Worm (Caenorhabditis elegans): ENCODE data around the gene Y22D7AL.9.
A peak's percentile ranks its signal among the peaks of the same experiment; 100 is the strongest.

The Y22D7AL.9 gene

ce11 chrIII:1600670-1601194 lies 13.1 kb downstream of the Y22D7AL.9 start, which contains the start of gene sms-3 (continued):
- TF ChIP-seq nhr-76 (tag; optimal IDR thresholded peaks at IDR 0.05) (no peak), nhr-48 (tag; optimal IDR thresholded peaks at IDR 0.05) (peak; percentile 20), madf-9 (GFP tag; conservative IDR thresholded peaks at IDR 0.05) (peak; percentile 43; the same call in 1 of the 2 replicates), hmg-1.1 (GFP tag; IDR thresholded peaks at IDR 0.05) (0 out of 2 replicates have a peak, but pooled peaks have one; percentile 23), F10B5.3 (tag; optimal IDR thresholded peaks at IDR 0.05) (no peak), pqm-1 (tag; optimal IDR thresholded peaks at IDR 0.05) (no peak), gei-8 (GFP tag; optimal IDR thresholded peaks at IDR 0.05) (no peak), F49E8.2 (tag; optimal IDR thresholded peaks at IDR 0.05; ENCODE audit: borderline replicate concordance) (peak; percentile 30), ZK546.5 (tag; optimal IDR thresholded peaks at IDR 0.05) (no peak), ceh-32 (tag; optimal IDR thresholded peaks at IDR 0.05; ENCODE audit: poor library complexity) (no peak), attf-4 (tag; optimal IDR thresholded peaks at IDR 0.05) (no peak), nhr-6 (tag; optimal IDR thresholded peaks at IDR 0.05) (no peak), Y105C5A.15 (GFP tag; IDR thresholded peaks at IDR 0.05) (peak; percentile 79; the same call in 1 of the 2 replicates), php-3 (GFP tag; IDR thresholded peaks at IDR 0.05) (no peak), egl-27 (tag; optimal IDR thresholded peaks at IDR 0.05) (no peak), snpc-1.2 (GFP tag; IDR thresholded peaks at IDR 0.05) (peak; percentile 63), nhr-28 (tag; optimal IDR thresholded peaks at IDR 0.05) (no peak), mxl-3 (GFP tag; optimal IDR thresholded peaks at IDR 0.05) (no peak), lin-29 (GFP tag; IDR thresholded peaks at IDR 0.05) (no peak), T20F7.1 (GFP tag; optimal IDR thresholded peaks at IDR 0.05) (peak; percentile 9), fkh-10 (GFP tag; optimal IDR thresholded peaks at IDR 0.05) (no peak), spr-1 (tag; optimal IDR thresholded peaks at IDR 0.05) (peak; percentile 29), ceh-62 (tag; optimal IDR thresholded peaks at IDR 0.05) (no peak), unc-62 (GFP tag; optimal IDR thresholded peaks at IDR 0.05 in 1 of 2) (no peak), unc-62 (tag; optimal IDR thresholded peaks at IDR 0.05) (no peak)

ce11 chrIII:1598927-1599326 lies 14.9 kb downstream of the Y22D7AL.9 start:
- TF ChIP-seq snpc-1.2 (GFP tag; IDR thresholded peaks at IDR 0.05) (peak; percentile 46; the same call in 1 of the 2 replicates), mes-2 (tag; optimal IDR thresholded peaks at IDR 0.05; ENCODE audit: poor library complexity, severe bottlenecking) (peak; percentile 25), dmd-8 (GFP tag; IDR thresholded peaks at IDR 0.05) (peak; percentile 83; the same call in 1 of the 2 replicates), ZK546.5 (tag; optimal IDR thresholded peaks at IDR 0.05) (no peak), hif-1 (tag; optimal IDR thresholded peaks at IDR 0.05) (no peak), vab-7 (GFP tag; IDR thresholded peaks at IDR 0.05) (peak; percentile 62), nhr-11 (tag; optimal IDR thresholded peaks at IDR 0.05) (no peak), lin-13 (GFP tag; optimal IDR thresholded peaks at IDR 0.05) (peak; percentile 81), nhr-28 (tag; optimal IDR thresholded peaks at IDR 0.05) (no peak), arid-1 (GFP tag; conservative IDR thresholded peaks at IDR 0.05) (peak; percentile 75), madf-9 (GFP tag; conservative IDR thresholded peaks at IDR 0.05) (no peak), ceh-82 (tag; optimal IDR thresholded peaks at IDR 0.05) (no peak), dve-1 (tag; optimal IDR thresholded peaks at IDR 0.05; ENCODE audit: insufficient read depth) (no peak), madf-5 (GFP tag; IDR thresholded peaks at IDR 0.05) (0 out of 4 replicates have a peak, but pooled peaks have one; percentile 7 to 66), ctbp-1 (GFP tag; IDR thresholded peaks at IDR 0.05) (0 out of 2 replicates have a peak, but pooled peaks have one; percentile 42), lin-38 (GFP tag; IDR thresholded peaks at IDR 0.05) (peak; percentile 75), nhr-25 (tag; optimal IDR thresholded peaks at IDR 0.05; ENCODE audit: borderline replicate concordance, insufficient read depth) (no peak), daf-19 (GFP tag; conservative IDR thresholded peaks at IDR 0.05) (peak; percentile 74), Y105C5A.15 (GFP tag; IDR thresholded peaks at IDR 0.05) (0 out of 2 replicates have a peak, but pooled peaks have one; percentile 65), ceh-20 (GFP tag; IDR thresholded peaks at IDR 0.05) (peak; percentile 35; the same call in 1 of the 2 replicates), daf-8 (GFP tag; IDR thresholded peaks at IDR 0.05) (0 out of 2 replicates have a peak, but pooled peaks have one; percentile 36), daf-16 (GFP tag; optimal IDR thresholded peaks at IDR 0.05) (peak in 1 of 2 experiments; percentile 35), daf-16 (tag; optimal IDR thresholded peaks at IDR 0.05) (no peak), ceh-62 (tag; optimal IDR thresholded peaks at IDR 0.05) (no peak), F49E8.2 (tag; optimal IDR thresholded peaks at IDR 0.05; ENCODE audit: borderline replicate concordance) (peak; percentile 14), F26F4.8 (GFP tag; conservative IDR thresholded peaks at IDR 0.05) (peak; percentile 85), lin-1 (GFP tag; IDR thresholded peaks at IDR 0.05) (no peak), lim-7 (GFP tag; IDR thresholded peaks at IDR 0.05) (peak; percentile 75), pha-4 (GFP tag; IDR thresholded peaks at IDR 0.05) (peak; percentile 80), pha-4 (tag; optimal IDR thresholded peaks at IDR 0.05) (no peak), dmd-6 (GFP tag; IDR thresholded peaks at IDR 0.05) (peak; percentile 28)
